Fruit fly (Drosophila melanogaster) whole organism, embryonic: Measurements from ENCODE around the gene Amacr.

Experiments
- CG10366 ChIP-seq: fragments of 200-800 bp; sonication (Bioruptor generic); IDR thresholded peaks from 2 replicates; pipeline ENCODE4 v1.3.6; 2022; ENCODE audit warnings: missing biosample characterization, missing genetic modification characterization
- CG10959 ChIP-seq: fragments of 200-800 bp; sonication (Bioruptor generic); IDR thresholded peaks from 2 replicates; pipeline ENCODE4 v1.3.6; 2022; ENCODE audit warnings: missing biosample characterization, missing genetic modification characterization
- CG11696 ChIP-seq: fragments of 200-800 bp; sonication (Bioruptor generic); IDR thresholded peaks from 2 replicates; pipeline ENCODE4 v1.3.6; 2022; ENCODE audit warnings: missing biosample characterization, missing genetic modification characterization
- CG13424 ChIP-seq: fragments of 200-800 bp; sonication (Bioruptor generic); optimal IDR thresholded peaks from 2 replicates; lab custom pipeline; 2019; ENCODE audit warnings: missing biosample characterization, mild to moderate bottlenecking, missing genetic modification characterization, moderate library complexity
- CG14860 ChIP-seq: fragments of 200-800 bp; sonication (Bioruptor generic); IDR thresholded peaks from 3 replicates; pipeline ENCODE4 v1.3.6; 2022; ENCODE audit warnings: missing biosample characterization, missing genetic modification characterization; ENCODE audit not compliant: partially characterized antibody
- CG17328 ChIP-seq: fragments of 200-800 bp; sonication (Bioruptor generic); IDR thresholded peaks from 2 replicates; pipeline ENCODE4 v1.3.6; 2022; ENCODE audit warnings: missing biosample characterization, missing genetic modification characterization
- CG18764 ChIP-seq: fragments of 200-800 bp; sonication (Bioruptor generic); optimal IDR thresholded peaks from 3 replicates; lab custom pipeline; 2016; ENCODE audit warnings: missing biosample characterization, missing genetic modification characterization
- CG30020 ChIP-seq: fragments of 200-800 bp; optimal IDR thresholded peaks from 2 replicates; lab custom pipeline; 2019; ENCODE audit warnings: missing biosample characterization, mild to moderate bottlenecking, missing genetic modification characterization, moderate library complexity
- CG32532 ChIP-seq: fragments of 200-800 bp; sonication (Bioruptor generic); IDR thresholded peaks from 2 replicates; pipeline ENCODE4 v1.3.6; 2022; ENCODE audit warnings: missing biosample characterization, missing genetic modification characterization
- CG5180 ChIP-seq: fragments of 200-800 bp; sonication (Bioruptor generic); optimal IDR thresholded peaks from 3 replicates; lab custom pipeline; 2017; ENCODE audit warnings: missing biosample characterization, missing genetic modification characterization, mild to moderate bottlenecking, moderate library complexity, missing genetic modification reagents
- CG5245 ChIP-seq: fragments of 200-800 bp; sonication (Bioruptor generic); optimal IDR thresholded peaks from 3 replicates; lab custom pipeline; 2016; ENCODE audit warnings: missing biosample characterization, missing genetic modification characterization
- CG6654 ChIP-seq: fragments of 200-800 bp; sonication (Bioruptor generic); optimal IDR thresholded peaks from 2 replicates; lab custom pipeline; 2017; ENCODE audit warnings: missing biosample characterization, mild to moderate bottlenecking, missing genetic modification characterization
- CG7271 ChIP-seq: fragments of 200-800 bp; sonication (Bioruptor generic); optimal IDR thresholded peaks from 2 replicates; lab custom pipeline; 2018; ENCODE audit warnings: missing biosample characterization, mild to moderate bottlenecking, missing genetic modification characterization, moderate library complexity
- CG7786 ChIP-seq: fragments of 200-800 bp; sonication (Bioruptor generic); optimal IDR thresholded peaks from 2 replicates; lab custom pipeline; 2016; ENCODE audit warnings: missing biosample characterization, missing genetic modification characterization
- CG9727 ChIP-seq: fragments of 200-800 bp; sonication (Bioruptor generic); optimal IDR thresholded peaks from 3 replicates; lab custom pipeline; 2017; ENCODE audit warnings: missing biosample characterization, mild to moderate bottlenecking, missing genetic modification characterization
- CG9817 ChIP-seq: fragments of 200-800 bp; sonication (Bioruptor generic); optimal IDR thresholded peaks from 2 replicates; lab custom pipeline; 2018; ENCODE audit warnings: missing biosample characterization, mild to moderate bottlenecking, missing genetic modification characterization, moderate library complexity
- CG9876 ChIP-seq: fragments of 200-800 bp; sonication (Bioruptor generic); optimal IDR thresholded peaks from 2 replicates; lab custom pipeline; 2016; ENCODE audit warnings: missing biosample characterization, missing genetic modification characterization
- D19B ChIP-seq: fragments of 200-800 bp; sonication (Bioruptor generic); optimal IDR thresholded peaks from 2 replicates; lab custom pipeline; 2017; ENCODE audit warnings: missing biosample characterization, mild to moderate bottlenecking, missing genetic modification characterization
- Dfd ChIP-seq, 2 experiments: fragments of >200 bp; optimal IDR thresholded peaks; 2 replicates each; lab custom pipeline; 2017; ENCODE audit warnings: missing biosample characterization in 2 of 2, missing genetic modification characterization in 2 of 2
- Dip3 ChIP-seq: fragments of 200-800 bp; sonication (Bioruptor generic); optimal IDR thresholded peaks from 3 replicates; lab custom pipeline; 2016; ENCODE audit warnings: missing biosample characterization, missing genetic modification characterization
- E2f2 ChIP-seq: fragments of 200-800 bp; sonication (Bioruptor generic); IDR thresholded peaks from 2 replicates; pipeline ENCODE4 v1.3.6; 2022; ENCODE audit warnings: missing biosample characterization, missing genetic modification characterization
- Ets65A ChIP-seq: fragments of 200-800 bp; sonication (Bioruptor generic); peaks from one replicate; lab custom pipeline; 2016; ENCODE audit warnings: missing biosample characterization, missing genetic modification characterization
- Fer2 ChIP-seq: fragments of 200-800 bp; sonication (Bioruptor generic); optimal IDR thresholded peaks from 2 replicates; lab custom pipeline; 2018; ENCODE audit warnings: missing biosample characterization, mild to moderate bottlenecking, missing genetic modification characterization, moderate library complexity
- Jarid2 ChIP-seq: fragments of 200-800 bp; sonication (Bioruptor generic); optimal IDR thresholded peaks from 3 replicates; lab custom pipeline; 2017; ENCODE audit warnings: mild to moderate bottlenecking, missing biosample characterization, missing genetic modification reagents, missing genetic modification characterization
- MESR4 ChIP-seq: fragments of 200-800 bp; sonication (Bioruptor generic); optimal IDR thresholded peaks from 2 replicates; lab custom pipeline; 2018; ENCODE audit warnings: missing biosample characterization, mild to moderate bottlenecking, missing genetic modification characterization, moderate library complexity
- MTF-1 ChIP-seq: fragments of 200-800 bp; sonication (Bioruptor generic); optimal IDR thresholded peaks from 2 replicates; lab custom pipeline; 2018; ENCODE audit warnings: missing biosample characterization, mild to moderate bottlenecking, missing genetic modification characterization, borderline replicate concordance
- NC2β ChIP-seq: fragments of 200-800 bp; sonication (Bioruptor generic); optimal IDR thresholded peaks from 2 replicates; lab custom pipeline; 2016; ENCODE audit warnings: missing biosample characterization, missing genetic modification characterization
- Oaz ChIP-seq: fragments of 200-800 bp; sonication (Bioruptor generic); IDR thresholded peaks from 2 replicates; pipeline ENCODE4 v1.3.6; 2022; ENCODE audit warnings: missing biosample characterization, missing genetic modification characterization
- PHDP ChIP-seq: fragments of 200-800 bp; sonication (Bioruptor generic); optimal IDR thresholded peaks from 3 replicates; lab custom pipeline; 2018; ENCODE audit warnings: missing biosample characterization, mild to moderate bottlenecking, missing genetic modification characterization, moderate library complexity
- Sox100B ChIP-seq: fragments of 200-800 bp; sonication (Bioruptor generic); optimal IDR thresholded peaks from 3 replicates; lab custom pipeline; 2018; ENCODE audit warnings: missing biosample characterization, mild to moderate bottlenecking, missing genetic modification characterization
- bab2 ChIP-seq: fragments of 200-800 bp; sonication (Bioruptor generic); optimal IDR thresholded peaks from 2 replicates; lab custom pipeline; 2016; ENCODE audit warnings: missing biosample characterization, missing genetic modification characterization
- chn ChIP-seq: fragments of 200-800 bp; sonication (Bioruptor generic); optimal IDR thresholded peaks from 2 replicates; lab custom pipeline; 2016; ENCODE audit warnings: missing biosample characterization, missing genetic modification characterization
- ci ChIP-seq: fragments of 200-800 bp; sonication (Bioruptor generic); IDR thresholded peaks from 3 replicates; pipeline ENCODE4 v1.3.6; 2022; ENCODE audit warnings: missing biosample characterization, missing genetic modification characterization
- eve ChIP-seq, 2 experiments: fragments of >200 bp; optimal IDR thresholded peaks; 2 replicates each; lab custom pipeline; 2017; ENCODE audit warnings: missing biosample characterization in 2 of 2, missing genetic modification characterization in 2 of 2
- gem ChIP-seq: fragments of 200-800 bp; sonication (Bioruptor generic); optimal IDR thresholded peaks from 2 replicates; lab custom pipeline; 2019; ENCODE audit warnings: missing biosample characterization, mild to moderate bottlenecking, missing genetic modification characterization, moderate library complexity
- hkb ChIP-seq, 2 experiments: fragments of 200-800 bp in 1 of 2; fragments of >200 bp in 1 of 2; sonication (Bioruptor generic) in 1 of 2; IDR thresholded peaks in 1 of 2; optimal IDR thresholded peaks in 1 of 2; 2 replicates each; pipeline versions ENCODE4 v1.3.6 to Lab custom; 2017 to 2022; ENCODE audit warnings: missing biosample characterization in 1 of 2, missing genetic modification characterization in 1 of 2
- inv ChIP-seq: fragments of 200-800 bp; sonication (Bioruptor generic); IDR thresholded peaks from 2 replicates; pipeline ENCODE4 v1.3.6; 2022; ENCODE audit warnings: missing biosample characterization, missing genetic modification characterization; ENCODE audit not compliant: partially characterized antibody
- ken ChIP-seq: fragments of 200-800 bp; sonication (Bioruptor generic); IDR thresholded peaks from 3 replicates; pipeline ENCODE4 v1.3.6; 2022; ENCODE audit warnings: missing biosample characterization, missing genetic modification characterization
- lab ChIP-seq: fragments of 200-800 bp; sonication (Bioruptor generic); optimal IDR thresholded peaks from 3 replicates; lab custom pipeline; 2017; ENCODE audit warnings: missing biosample characterization, missing genetic modification characterization, mild to moderate bottlenecking, moderate library complexity, missing genetic modification reagents
- nom ChIP-seq: fragments of 200-800 bp; sonication (Bioruptor generic); optimal IDR thresholded peaks from 2 replicates; lab custom pipeline; 2017; ENCODE audit warnings: missing biosample characterization, missing genetic modification characterization, mild to moderate bottlenecking, moderate library complexity, missing genetic modification reagents
- pan ChIP-seq, 4 experiments: fragments of >200 bp in 3 of 4; fragments of 200-800 bp in 1 of 4; sonication (Bioruptor generic) in 1 of 4; optimal IDR thresholded peaks in 3 of 4; IDR thresholded peaks in 1 of 4; 2 replicates each; pipeline versions ENCODE4 v1.3.6 to Lab custom; 2017 to 2022; ENCODE audit warnings: missing biosample characterization in 2 of 4, missing genetic modification characterization in 2 of 4, mixed read lengths in 1 of 4
- pb ChIP-seq: fragments of 200-800 bp; sonication (Bioruptor generic); optimal IDR thresholded peaks from 3 replicates; lab custom pipeline; 2016; ENCODE audit warnings: missing biosample characterization, missing genetic modification characterization
- prd ChIP-seq, 3 experiments: fragments of >200 bp in 2 of 3; fragments of 200-800 bp in 1 of 3; sonication (Bioruptor generic) in 1 of 3; optimal IDR thresholded peaks in 2 of 3; IDR thresholded peaks in 1 of 3; 2 replicates in 2 of 3; 3 replicates in 1 of 3; pipeline versions ENCODE4 v1.3.6 to Lab custom; 2017 to 2022; ENCODE audit warnings: missing biosample characterization in 1 of 3, missing genetic modification characterization in 1 of 3
- sens-2 ChIP-seq: fragments of 200-800 bp; sonication (Bioruptor generic); IDR thresholded peaks from 2 replicates; pipeline ENCODE4 v1.3.6; 2022; ENCODE audit warnings: missing biosample characterization, missing genetic modification characterization
- so ChIP-seq: fragments of 200-800 bp; sonication (Bioruptor generic); IDR thresholded peaks from 3 replicates; pipeline ENCODE4 v1.3.6; 2022; ENCODE audit warnings: missing biosample characterization, missing genetic modification characterization
- unc-4 ChIP-seq: fragments of 200-800 bp; sonication (Bioruptor generic); IDR thresholded peaks from 2 replicates; pipeline ENCODE4 v1.3.6; 2022; ENCODE audit warnings: missing biosample characterization, missing genetic modification characterization; ENCODE audit not compliant: partially characterized antibody
- wdn ChIP-seq: fragments of 200-800 bp; sonication (Bioruptor generic); IDR thresholded peaks from 2 replicates; pipeline ENCODE4 v1.3.6; 2022; ENCODE audit warnings: missing biosample characterization, missing genetic modification characterization
- wor ChIP-seq: fragments of 200-800 bp; sonication (Bioruptor generic); IDR thresholded peaks from 2 replicates; pipeline ENCODE4 v1.3.6; 2022; ENCODE audit warnings: missing biosample characterization, missing genetic modification characterization
- yki ChIP-seq: fragments of >200 bp; optimal IDR thresholded peaks from 3 replicates; lab custom pipeline; 2018
- z ChIP-seq: fragments of 200-800 bp; sonication (Bioruptor generic); IDR thresholded peaks from 3 replicates; pipeline ENCODE4 v1.3.6; 2022; ENCODE audit warnings: missing biosample characterization, missing genetic modification characterization
- zf30C ChIP-seq: fragments of 200-800 bp; sonication (Bioruptor generic); optimal IDR thresholded peaks from 3 replicates; lab custom pipeline; 2018; ENCODE audit warnings: missing biosample characterization, mild to moderate bottlenecking, missing genetic modification characterization

Gene Amacr

DNA sequence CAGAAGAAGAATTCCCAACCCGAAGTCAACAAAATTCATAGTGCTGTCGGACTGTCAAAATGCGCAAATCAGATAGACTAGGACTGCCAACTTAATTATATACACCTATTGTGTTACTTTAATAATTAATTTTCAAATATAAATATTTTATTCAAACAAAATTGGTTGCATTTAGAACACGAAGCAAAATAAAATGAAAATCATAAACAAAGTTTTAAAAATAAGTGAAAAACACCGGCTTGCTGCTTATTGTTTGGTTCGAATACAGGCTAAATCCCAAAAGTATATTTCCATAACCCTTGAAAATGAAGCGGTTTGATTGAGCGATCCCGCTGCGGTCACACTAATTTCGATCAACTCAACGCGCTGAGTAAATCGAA, 5.7 kb upstream of the Amacr start, which contains the start of the genes Rhau and dia (continued):
- TF ChIP-seq D19B (GFP tag; lab: Kevin White, UChicago) = no peak
- TF ChIP-seq nom (GFP tag; lab: Kevin White, UChicago) = no peak
- no peak for TF ChIP-seq CG9727
- TF ChIP-seq MESR4 (GFP tag; lab: Kevin White, UChicago) = no peak
- TF ChIP-seq hkb (optimal IDR thresholded peaks at IDR 0.05; lab: Kevin White, UChicago) = no peak
- no peak for TF ChIP-seq hkb (GFP tag; IDR thresholded peaks at IDR 0.05; lab: Robert Waterston, UW)
- TF ChIP-seq E2f2 (GFP tag; lab: Robert Waterston, UW) = peak; percentile 64
- TF ChIP-seq CG9817 = peak; percentile 45
- TF ChIP-seq Dip3 (GFP tag; lab: Kevin White, UChicago) = peak; percentile 4
- no peak for TF ChIP-seq CG5245
- TF ChIP-seq chn = no peak
- no peak for TF ChIP-seq wdn
- no peak for TF ChIP-seq Sox100B (GFP tag; lab: Kevin White, UChicago)
- no peak for TF ChIP-seq Fer2
- TF ChIP-seq Ets65A (GFP tag; lab: Kevin White, UChicago) = no peak
- TF ChIP-seq zf30C (GFP tag; lab: Kevin White, UChicago) = no peak
- TF ChIP-seq CG30020 (tag; lab: Kevin White, UChicago) = peak; percentile 50
- TF ChIP-seq yki = no peak
- no peak for TF ChIP-seq ci (GFP tag; lab: Robert Waterston, UW)
- no peak for TF ChIP-seq CG17328 (GFP tag; lab: Robert Waterston, UW)
- no peak for TF ChIP-seq CG7786
- no peak for TF ChIP-seq sens-2 (GFP tag; lab: Robert Waterston, UW)
- peak; percentile 12 for TF ChIP-seq CG18764 (GFP tag; lab: Kevin White, UChicago)
- TF ChIP-seq pb (GFP tag; lab: Kevin White, UChicago) = no peak
- TF ChIP-seq so (GFP tag; lab: Robert Waterston, UW) = no peak
- no peak for TF ChIP-seq bab2 (GFP tag; lab: Kevin White, UChicago)
- TF ChIP-seq pan (optimal IDR thresholded peaks at IDR 0.05; lab: Kevin White, UChicago) = no peak
- TF ChIP-seq pan (GFP tag; optimal IDR thresholded peaks at IDR 0.05 in 1 of 2, IDR thresholded peaks at IDR 0.05 in 1 of 2) = no peak
- no peak for TF ChIP-seq CG10366 (GFP tag; lab: Robert Waterston, UW)
- TF ChIP-seq inv = no peak
- TF ChIP-seq PHDP = no peak
- no peak for TF ChIP-seq unc-4 (GFP tag; lab: Robert Waterston, UW)
- peak; percentile 38 for TF ChIP-seq CG13424
- no peak for TF ChIP-seq lab (GFP tag; lab: Kevin White, UChicago)
- TF ChIP-seq gem (tag; lab: Kevin White, UChicago) = no peak
- TF ChIP-seq prd (optimal IDR thresholded peaks at IDR 0.05; lab: Kevin White, UChicago) = no peak
- peak; percentile 36; the same call in 1 of the 3 replicates for TF ChIP-seq prd (GFP tag; IDR thresholded peaks at IDR 0.05; lab: Robert Waterston, UW)
- TF ChIP-seq CG10959 (GFP tag; lab: Robert Waterston, UW) = no peak
- no peak for TF ChIP-seq CG14860 (GFP tag; lab: Robert Waterston, UW)
- no peak for TF ChIP-seq ken (GFP tag; lab: Robert Waterston, UW)
- no peak for TF ChIP-seq CG6654 (GFP tag; lab: Kevin White, UChicago)
- TF ChIP-seq NC2β (GFP tag; lab: Kevin White, UChicago) = no peak
- no peak for TF ChIP-seq eve (GFP tag; optimal IDR thresholded peaks at IDR 0.05; lab: Kevin White, UChicago)
- no peak for TF ChIP-seq Jarid2 (GFP tag; lab: Kevin White, UChicago)
- TF ChIP-seq MTF-1 (GFP tag; lab: Kevin White, UChicago) = no peak
- TF ChIP-seq CG5180 = no peak
- TF ChIP-seq wor (GFP tag; lab: Robert Waterston, UW) = no peak
- no peak for TF ChIP-seq z (GFP tag; lab: Robert Waterston, UW)
- TF ChIP-seq CG7271 (tag; lab: Kevin White, UChicago) = no peak
- no peak for TF ChIP-seq CG32532 (GFP tag; lab: Robert Waterston, UW)
- no peak for TF ChIP-seq CG11696 (GFP tag; lab: Robert Waterston, UW)
- no peak for TF ChIP-seq CG9876 (GFP tag; lab: Kevin White, UChicago)
- no peak for TF ChIP-seq Dfd (GFP tag; optimal IDR thresholded peaks at IDR 0.05; lab: Kevin White, UChicago)
- no peak for TF ChIP-seq Oaz (GFP tag; lab: Robert Waterston, UW)
